Fruit fly (Drosophila melanogaster) whole organism, pupa: ENCODE measurements around the gene PCNA2.

Source experiments
- CG10348 ChIP-seq: fragments of 200-800 bp; sonication (Bioruptor generic); IDR thresholded peaks from 2 replicates; pipeline ENCODE4 v1.3.6; 2022; ENCODE audit warnings: missing biosample characterization, missing genetic modification characterization
- CG12605 ChIP-seq: fragments of 200-800 bp; sonication (Bioruptor generic); IDR thresholded peaks from 2 replicates; pipeline ENCODE4 v1.3.6; 2022; ENCODE audit warnings: missing biosample characterization, missing genetic modification characterization
- CG13204 ChIP-seq: fragments of 200-800 bp; sonication (Bioruptor generic); optimal IDR thresholded peaks from 2 replicates; lab custom pipeline; 2018; ENCODE audit warnings: missing biosample characterization, mild to moderate bottlenecking, missing genetic modification characterization, moderate library complexity
- CG14655 ChIP-seq: fragments of 200-800 bp; sonication (Bioruptor generic); optimal IDR thresholded peaks from 3 replicates; lab custom pipeline; 2017; ENCODE audit warnings: mild to moderate bottlenecking, missing biosample characterization, missing genetic modification reagents, missing genetic modification characterization
- CG15710 ChIP-seq: fragments of 200-800 bp; sonication (Bioruptor generic); optimal IDR thresholded peaks from 2 replicates; lab custom pipeline; 2018; ENCODE audit warnings: missing biosample characterization, mild to moderate bottlenecking, missing genetic modification characterization, moderate library complexity
- CG17806 ChIP-seq: fragments of 200-800 bp; sonication (Bioruptor generic); optimal IDR thresholded peaks from 2 replicates; lab custom pipeline; 2018; ENCODE audit warnings: missing biosample characterization, mild to moderate bottlenecking, missing genetic modification characterization, moderate library complexity
- CG32121 ChIP-seq: fragments of 200-800 bp; sonication (Bioruptor generic); IDR thresholded peaks from 2 replicates; pipeline ENCODE4 v1.3.6; 2022; ENCODE audit warnings: missing biosample characterization, missing genetic modification characterization
- CG34367 ChIP-seq: fragments of 200-800 bp; sonication (Bioruptor generic); optimal IDR thresholded peaks from 2 replicates; lab custom pipeline; 2018; ENCODE audit warnings: missing biosample characterization, mild to moderate bottlenecking, missing genetic modification characterization
- CG4496 ChIP-seq: fragments of 200-800 bp; sonication (Bioruptor generic); IDR thresholded peaks from 3 replicates; pipeline ENCODE4 v1.3.6; 2022; ENCODE audit warnings: missing biosample characterization, missing genetic modification characterization
- CG8159 ChIP-seq: fragments of 200-800 bp; sonication (Bioruptor generic); optimal IDR thresholded peaks from 3 replicates; lab custom pipeline; 2018; ENCODE audit warnings: missing biosample characterization, mild to moderate bottlenecking, missing genetic modification characterization, moderate library complexity
- CG8301 ChIP-seq: fragments of 200-800 bp; sonication (Bioruptor generic); optimal IDR thresholded peaks from 2 replicates; lab custom pipeline; 2018; ENCODE audit warnings: missing biosample characterization, mild to moderate bottlenecking, missing genetic modification characterization
- CG9948 ChIP-seq: fragments of 200-800 bp; sonication (Bioruptor generic); optimal IDR thresholded peaks from 2 replicates; lab custom pipeline; 2018; ENCODE audit warnings: missing biosample characterization, mild to moderate bottlenecking, missing genetic modification characterization, moderate library complexity
- D1 ChIP-seq: fragments of 200-800 bp; sonication (Bioruptor generic); optimal IDR thresholded peaks from 2 replicates; lab custom pipeline; 2018; ENCODE audit warnings: missing biosample characterization, mild to moderate bottlenecking, missing genetic modification characterization, moderate library complexity
- EcR ChIP-seq: fragments of 200-800 bp; sonication (Bioruptor generic); optimal IDR thresholded peaks from 3 replicates; lab custom pipeline; 2019; ENCODE audit warnings: missing biosample characterization, missing genetic modification characterization, mild to moderate bottlenecking, moderate library complexity, missing genetic modification reagents
- Ets98B ChIP-seq: fragments of 200-800 bp; sonication (Bioruptor generic); IDR thresholded peaks from 2 replicates; pipeline ENCODE4 v1.3.6; 2022; ENCODE audit warnings: missing biosample characterization, missing genetic modification characterization
- Pif1A ChIP-seq: fragments of 200-800 bp; sonication (Bioruptor generic); optimal IDR thresholded peaks from 3 replicates; lab custom pipeline; 2016; ENCODE audit warnings: missing biosample characterization, missing genetic modification characterization
- Pif1B ChIP-seq: fragments of 200-800 bp; sonication (Bioruptor generic); optimal IDR thresholded peaks from 3 replicates; lab custom pipeline; 2016; ENCODE audit warnings: missing biosample characterization, missing genetic modification characterization
- Snoo ChIP-seq: fragments of 200-800 bp; sonication (Bioruptor generic); optimal IDR thresholded peaks from 3 replicates; lab custom pipeline; 2017; ENCODE audit warnings: missing biosample characterization, mild to moderate bottlenecking, missing genetic modification characterization, inconsistent platforms
- fd96Ca ChIP-seq: fragments of 200-800 bp; sonication (Bioruptor generic); IDR thresholded peaks from 3 replicates; pipeline ENCODE4 v1.3.6; 2022; ENCODE audit warnings: missing biosample characterization, missing genetic modification characterization
- gl ChIP-seq: fragments of 200-800 bp; sonication (Bioruptor generic); optimal IDR thresholded peaks from 2 replicates; lab custom pipeline; 2018; ENCODE audit warnings: missing biosample characterization, mild to moderate bottlenecking, missing genetic modification characterization
- rn ChIP-seq: fragments of 200-800 bp; sonication (Bioruptor generic); IDR thresholded peaks from 2 replicates; pipeline ENCODE4 v1.3.6; 2022; ENCODE audit warnings: missing biosample characterization, missing genetic modification characterization

The PCNA2 gene

DNA sequence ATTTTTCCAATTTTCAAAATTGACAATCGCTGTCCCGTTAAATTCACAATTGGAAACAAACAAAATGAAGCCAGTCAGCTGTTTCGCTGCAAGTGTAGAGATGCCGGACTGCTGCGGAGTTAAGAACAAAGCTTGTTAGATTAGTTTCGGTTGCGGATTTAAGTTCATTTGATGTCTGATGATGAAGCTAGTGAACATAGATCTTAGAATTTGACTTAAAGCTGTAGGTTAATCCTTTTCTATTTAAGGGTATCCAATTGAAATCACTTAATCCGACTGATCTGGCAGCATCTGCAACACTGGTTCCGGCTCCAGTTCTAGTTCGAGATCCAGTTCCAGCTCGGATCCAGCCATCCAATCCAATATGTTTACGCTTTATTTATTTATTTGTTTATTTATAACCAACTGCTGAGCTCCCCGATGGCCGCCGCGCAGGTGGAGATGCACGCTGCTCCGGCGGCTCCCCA, at the start of gene PCNA2, which contains the start of gene CG10366:
Gene PCNA2 (minus strand): TSS at position 65 of the 467 bp plus-strand sequence.
Gene CG10366 (plus strand): TSS at position 310 of the 467 bp plus-strand sequence.
- no peak for TF ChIP-seq CG32121 (GFP tag; lab: Robert Waterston, UW)
- TF ChIP-seq CG8159 (tag; lab: Kevin White, UChicago): peak; percentile 54
- no peak for TF ChIP-seq CG14655 (GFP tag; lab: Kevin White, UChicago)
- TF ChIP-seq EcR (GFP tag; lab: Kevin White, UChicago): peak; percentile 33
- TF ChIP-seq CG13204 (GFP tag; lab: Kevin White, UChicago): no peak
- TF ChIP-seq CG34367: peak; percentile 10
- TF ChIP-seq Pif1A: no peak
- TF ChIP-seq CG15710: peak; percentile 61
- peak; percentile 29 for TF ChIP-seq gl (tag; lab: Kevin White, UChicago)
- TF ChIP-seq CG17806 (tag; lab: Kevin White, UChicago): peak; percentile 55
- peak; percentile 7 for TF ChIP-seq CG8301 (tag; lab: Kevin White, UChicago)
- no peak for TF ChIP-seq Ets98B (GFP tag; lab: Robert Waterston, UW)
- peak; percentile 26; the same call in 1 of the 3 replicates for TF ChIP-seq fd96Ca (GFP tag; lab: Robert Waterston, UW)
- TF ChIP-seq CG4496 (GFP tag; lab: Robert Waterston, UW): no peak
- peak; percentile 31 for TF ChIP-seq CG9948
- peak; percentile 40 for TF ChIP-seq Snoo (tag; lab: Kevin White, UChicago)
- TF ChIP-seq, all 21 proteins: peak for 10

DNA sequence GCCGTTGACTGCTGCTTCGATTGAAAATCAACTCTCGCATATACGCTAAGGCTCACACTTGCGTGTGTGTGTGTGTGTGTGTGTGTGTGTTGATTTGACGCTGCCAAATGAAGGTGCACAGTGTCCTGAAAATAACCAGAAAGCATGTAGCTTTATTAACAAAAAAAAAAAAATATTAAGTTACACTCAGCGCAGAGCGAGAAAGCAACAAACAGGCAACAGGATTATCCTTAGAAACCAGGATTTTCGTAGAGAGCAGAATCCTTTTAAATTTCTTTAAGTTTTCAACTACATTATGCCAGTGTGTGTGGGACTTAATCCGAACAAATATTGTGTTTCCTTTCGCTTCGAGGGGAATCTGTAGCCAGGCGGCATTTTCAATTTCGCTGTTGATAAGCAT, 44.2 kb upstream of the PCNA2 start:
- TF ChIP-seq Pif1B (GFP tag; lab: Kevin White, UChicago) (no peak), EcR (GFP tag; lab: Kevin White, UChicago) (no peak), Ets98B (GFP tag; lab: Robert Waterston, UW) (no peak)

DNA sequence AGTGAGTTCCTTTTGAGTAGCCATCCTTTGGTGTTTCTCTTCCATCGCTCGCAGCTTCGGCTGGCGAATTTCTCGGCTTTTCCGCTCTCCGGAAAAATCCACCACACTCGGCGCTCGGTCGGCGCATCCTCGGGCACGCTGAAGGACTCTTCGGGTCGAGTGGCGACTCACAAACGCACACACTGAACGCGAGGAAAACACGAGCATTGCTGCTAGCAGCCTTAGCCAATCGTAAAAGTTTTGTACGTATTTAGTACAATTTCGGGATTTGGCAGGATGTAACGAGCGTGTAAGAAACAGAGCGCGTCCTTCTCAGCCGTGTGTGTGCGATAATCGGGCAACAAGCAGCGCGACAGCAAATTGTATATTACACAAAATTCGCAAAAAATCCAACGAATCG, 22.5 kb upstream of the PCNA2 start, which contains the start of gene CG46244:
Gene CG46244 (plus strand): TSS at position 252 of the 400 bp plus-strand sequence.
- TF ChIP-seq Pif1A: no peak
- TF ChIP-seq CG9948: no peak
- no peak for TF ChIP-seq EcR (GFP tag; lab: Kevin White, UChicago)
- no peak for TF ChIP-seq Pif1B (GFP tag; lab: Kevin White, UChicago)
- TF ChIP-seq gl (tag; lab: Kevin White, UChicago): no peak
- TF ChIP-seq Ets98B (GFP tag; lab: Robert Waterston, UW): no peak
- TF ChIP-seq CG34367: no peak
- no peak for TF ChIP-seq CG13204 (GFP tag; lab: Kevin White, UChicago)
- TF ChIP-seq, all 21 proteins: peak for 0

DNA sequence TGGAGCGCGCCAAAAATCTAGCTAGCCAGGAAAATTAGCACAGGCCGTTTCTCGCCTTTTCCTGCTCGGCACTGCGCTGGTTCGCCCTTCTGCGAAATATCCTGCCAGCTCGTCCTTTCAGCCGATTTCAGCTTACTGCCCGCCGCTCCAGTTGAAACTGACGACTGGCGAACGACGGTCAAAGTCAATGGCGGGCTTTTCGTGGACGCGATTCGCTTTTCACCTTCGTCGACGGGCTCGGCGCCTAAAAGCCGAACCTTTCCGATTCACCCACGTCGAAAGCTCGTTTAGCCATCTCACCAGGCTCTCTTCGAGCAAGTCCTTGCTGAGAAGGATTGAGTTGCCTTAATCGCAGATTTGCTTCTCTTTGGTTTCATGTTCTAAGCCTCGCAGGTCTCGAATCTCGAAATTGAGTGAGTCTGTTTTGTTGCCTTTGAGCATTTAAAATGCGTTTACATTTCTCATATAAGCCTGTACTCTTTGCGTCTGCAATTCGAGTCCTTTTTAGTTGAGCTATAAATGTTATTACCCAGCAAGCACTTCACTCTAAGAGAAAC, 21.7 kb upstream of the PCNA2 start:
- TF ChIP-seq Pif1A (no peak), rn (GFP tag; lab: Robert Waterston, UW) (no peak), CG4496 (GFP tag; lab: Robert Waterston, UW) (no peak), EcR (GFP tag; lab: Kevin White, UChicago) (no peak), D1 (tag; lab: Kevin White, UChicago) (no peak), CG8159 (tag; lab: Kevin White, UChicago) (no peak), Ets98B (GFP tag; lab: Robert Waterston, UW) (no peak), CG9948 (no peak), CG13204 (GFP tag; lab: Kevin White, UChicago) (no peak), CG32121 (GFP tag; lab: Robert Waterston, UW) (no peak), Snoo (tag; lab: Kevin White, UChicago) (no peak), fd96Ca (GFP tag; lab: Robert Waterston, UW) (no peak), CG8301 (tag; lab: Kevin White, UChicago) (no peak), gl (tag; lab: Kevin White, UChicago) (no peak), CG15710 (no peak), CG34367 (no peak), CG10348 (no peak), CG12605 (GFP tag; lab: Robert Waterston, UW) (no peak), CG17806 (tag; lab: Kevin White, UChicago) (no peak), Pif1B (GFP tag; lab: Kevin White, UChicago) (no peak)

DNA sequence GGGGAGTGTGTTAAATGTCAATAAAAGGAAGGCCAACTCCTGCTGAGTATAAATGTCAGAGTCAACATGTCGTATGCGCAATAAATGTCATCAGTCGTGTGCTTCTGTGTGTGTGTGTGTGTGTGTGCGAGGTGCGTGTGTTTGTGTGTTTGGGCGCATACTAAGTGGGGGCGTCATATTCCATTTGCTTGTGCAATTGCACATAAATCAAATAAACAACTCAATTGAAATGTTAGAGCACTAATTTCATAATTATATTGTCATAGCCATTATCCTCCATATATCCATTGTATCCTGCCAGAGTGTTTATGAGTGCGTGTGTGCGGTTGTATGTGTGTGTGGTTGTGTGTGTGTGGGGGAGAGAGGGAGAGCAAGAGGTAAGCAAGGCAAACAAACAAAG, 10.3 kb upstream of the PCNA2 start:
- TF ChIP-seq rn (GFP tag; lab: Robert Waterston, UW): no peak
- no peak for TF ChIP-seq CG14655 (GFP tag; lab: Kevin White, UChicago)
- no peak for TF ChIP-seq Ets98B (GFP tag; lab: Robert Waterston, UW)
- no peak for TF ChIP-seq CG10348
- TF ChIP-seq CG8159 (tag; lab: Kevin White, UChicago): no peak
- no peak for TF ChIP-seq CG8301 (tag; lab: Kevin White, UChicago)
- no peak for TF ChIP-seq CG4496 (GFP tag; lab: Robert Waterston, UW)
- TF ChIP-seq CG32121 (GFP tag; lab: Robert Waterston, UW): no peak
- TF ChIP-seq CG17806 (tag; lab: Kevin White, UChicago): no peak
- TF ChIP-seq CG13204 (GFP tag; lab: Kevin White, UChicago): no peak
- no peak for TF ChIP-seq CG34367
- no peak for TF ChIP-seq CG12605 (GFP tag; lab: Robert Waterston, UW)

DNA sequence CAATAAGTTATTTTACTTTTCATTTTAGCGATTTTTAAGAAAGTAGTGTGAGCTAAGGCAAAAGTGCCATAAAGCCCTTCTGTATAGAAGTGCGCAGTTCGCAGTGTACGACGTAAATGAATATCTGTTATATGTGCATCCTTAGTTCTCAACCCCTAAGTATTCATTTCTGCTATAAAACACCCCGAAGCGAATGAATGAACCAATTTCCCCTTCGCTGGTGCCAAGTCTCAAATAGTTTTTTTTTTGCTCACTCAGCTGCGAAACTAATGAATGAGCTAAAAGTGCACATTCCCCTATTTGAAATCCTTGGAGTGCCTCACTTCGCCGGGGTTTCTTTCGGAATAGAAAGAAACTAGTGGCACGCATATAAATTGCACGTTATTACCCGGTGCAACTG, 6.8 kb upstream of the PCNA2 start:
- TF ChIP-seq D1 (tag; lab: Kevin White, UChicago) (no peak), CG4496 (GFP tag; lab: Robert Waterston, UW) (no peak), rn (GFP tag; lab: Robert Waterston, UW) (no peak), EcR (GFP tag; lab: Kevin White, UChicago) (no peak), Pif1B (GFP tag; lab: Kevin White, UChicago) (no peak), CG13204 (GFP tag; lab: Kevin White, UChicago) (no peak), CG32121 (GFP tag; lab: Robert Waterston, UW) (no peak), CG8301 (tag; lab: Kevin White, UChicago) (no peak), CG9948 (no peak)
